Fruit fly (Drosophila melanogaster): ENCODE results near the gene Cyp1.

The Cyp1 gene

DNA sequence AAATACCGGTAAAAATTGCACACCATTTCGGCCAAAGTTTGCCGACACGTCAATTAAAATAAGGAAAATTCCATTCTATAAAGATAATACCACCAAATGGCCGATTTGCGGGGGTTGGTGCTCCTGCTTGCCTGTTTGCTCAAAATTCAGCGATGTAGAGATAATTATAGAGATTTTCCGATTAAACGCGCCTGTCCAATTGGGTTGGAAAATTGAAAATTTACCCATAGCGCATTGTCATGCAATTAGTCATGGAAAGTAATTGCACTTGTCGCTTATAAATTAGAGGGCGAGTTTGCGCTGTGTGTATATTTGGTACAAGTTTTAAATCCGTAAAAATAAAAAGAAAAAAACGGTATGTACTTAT lies 629 bp downstream of the Cyp1 start:
- TF ChIP-seq rn (GFP tag; IDR thresholded peaks at IDR 0.05) (no peak), Snoo (tag; optimal IDR thresholded peaks at IDR 0.05) (no peak), CG10348 (GFP tag; IDR thresholded peaks at IDR 0.05) (no peak)

DNA sequence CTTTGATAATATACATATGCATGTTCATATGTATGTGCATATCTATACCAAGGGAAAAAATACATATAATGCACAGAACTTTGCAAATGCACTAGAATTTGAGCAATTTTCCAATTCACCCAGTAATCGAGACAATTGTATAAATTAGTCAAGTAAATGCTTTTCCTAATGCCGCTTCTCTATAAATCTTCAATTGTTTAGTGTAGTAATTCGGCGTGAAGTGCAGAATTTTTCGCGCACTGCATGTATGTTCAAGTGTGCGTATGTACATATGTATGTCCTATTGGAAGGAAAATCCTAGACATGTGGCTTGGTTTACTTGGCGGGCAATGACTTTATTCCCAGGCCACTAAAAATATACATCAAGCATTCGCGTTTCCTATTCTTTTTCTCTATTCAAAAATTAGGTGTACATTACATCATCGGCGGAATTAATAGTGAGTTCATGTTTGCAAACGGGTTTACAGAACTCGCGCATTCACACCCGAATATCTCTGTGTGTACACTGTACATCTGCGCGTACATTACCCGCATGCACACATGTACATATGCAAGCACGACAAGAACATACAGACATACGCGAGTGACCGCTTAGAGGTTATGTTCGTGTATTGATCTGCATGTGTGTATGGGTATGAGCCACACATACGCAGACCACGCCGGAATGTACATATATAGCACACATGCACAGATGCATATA lies 1.2 kb downstream of the Cyp1 start:
- TF ChIP-seq CG14655 (GFP tag; optimal IDR thresholded peaks at IDR 0.05) (no peak), CG15710 (tag; optimal IDR thresholded peaks at IDR 0.05) (peak; percentile 68), CG8301 (tag; optimal IDR thresholded peaks at IDR 0.05) (peak; percentile 76), gl (tag; optimal IDR thresholded peaks at IDR 0.05) (no peak), CG8159 (tag; optimal IDR thresholded peaks at IDR 0.05) (peak; percentile 76), CG34367 (tag; optimal IDR thresholded peaks at IDR 0.05) (peak; percentile 71), Ets98B (GFP tag; IDR thresholded peaks at IDR 0.05) (peak; percentile 73), CG12605 (GFP tag; IDR thresholded peaks at IDR 0.05) (peak; percentile 68), Pif1A (GFP tag; optimal IDR thresholded peaks at IDR 0.05) (peak; percentile 82), CG4496 (GFP tag; IDR thresholded peaks at IDR 0.05) (peak; percentile 87), CG32121 (GFP tag; IDR thresholded peaks at IDR 0.05) (peak; percentile 48; the same call in 1 of the 2 replicates), rn (GFP tag; IDR thresholded peaks at IDR 0.05) (peak; percentile 64), CG17806 (tag; optimal IDR thresholded peaks at IDR 0.05) (peak; percentile 77), CG13204 (GFP tag; optimal IDR thresholded peaks at IDR 0.05) (no peak), CG10348 (GFP tag; IDR thresholded peaks at IDR 0.05) (no peak), D1 (tag; optimal IDR thresholded peaks at IDR 0.05) (no peak), Pif1B (GFP tag; optimal IDR thresholded peaks at IDR 0.05) (peak; percentile 86), EcR (GFP tag; optimal IDR thresholded peaks at IDR 0.05) (peak; percentile 94), fd96Ca (GFP tag; IDR thresholded peaks at IDR 0.05) (peak; percentile 83), Snoo (tag; optimal IDR thresholded peaks at IDR 0.05) (peak; percentile 39), CG9948 (tag; optimal IDR thresholded peaks at IDR 0.05) (peak; percentile 79)

DNA sequence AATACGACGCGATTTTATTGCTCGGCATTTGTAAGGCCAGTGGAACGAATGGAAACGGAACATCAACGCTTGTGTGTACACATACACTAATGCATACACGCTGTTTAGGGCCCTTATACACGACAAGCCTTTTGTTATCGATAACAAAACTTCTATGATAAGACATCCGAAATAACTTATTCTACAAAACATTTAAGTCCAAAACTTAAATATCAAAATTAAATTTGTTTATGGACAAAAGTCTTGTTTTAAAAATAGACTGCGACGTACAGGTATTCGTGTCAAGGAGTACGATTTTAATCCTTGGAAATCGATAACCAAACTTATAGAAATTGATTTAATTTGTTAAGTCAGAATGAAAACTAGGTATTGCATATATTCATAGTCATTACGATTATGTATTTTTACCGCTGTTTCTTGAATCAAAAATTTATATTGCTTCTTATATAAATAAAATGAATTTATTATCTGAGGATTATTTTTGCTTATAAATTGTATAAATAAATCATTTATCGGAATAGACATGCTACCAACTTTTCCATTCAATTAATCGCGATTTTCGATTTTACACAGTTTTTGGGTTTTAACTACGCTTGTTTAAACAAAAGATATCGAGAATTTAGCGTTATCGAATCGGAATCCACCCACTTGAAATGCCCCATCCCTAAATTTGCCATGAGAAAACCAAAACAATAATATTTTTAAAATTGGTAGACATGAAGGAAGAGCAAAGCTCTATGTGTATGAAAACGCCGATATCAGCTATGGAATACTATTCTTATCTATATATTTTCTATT lies 6.9 kb downstream of the Cyp1 start, which contains the start of the genes CG9915 and SWIP:
TSS of gene CG9915 (minus strand) at position 61 of the 798 bp plus-strand sequence.
TSS of gene SWIP (plus strand) at position 632 of the 798 bp plus-strand sequence.
- TF ChIP-seq fd96Ca (GFP tag; IDR thresholded peaks at IDR 0.05) (no peak), CG12605 (GFP tag; IDR thresholded peaks at IDR 0.05) (no peak), CG13204 (GFP tag; optimal IDR thresholded peaks at IDR 0.05) (no peak), rn (GFP tag; IDR thresholded peaks at IDR 0.05) (no peak), CG4496 (GFP tag; IDR thresholded peaks at IDR 0.05) (0 out of 3 replicates have a peak, but pooled peaks have one; percentile 18), gl (tag; optimal IDR thresholded peaks at IDR 0.05) (no peak), CG8301 (tag; optimal IDR thresholded peaks at IDR 0.05) (no peak), Pif1B (GFP tag; optimal IDR thresholded peaks at IDR 0.05) (no peak), CG15710 (tag; optimal IDR thresholded peaks at IDR 0.05) (peak; percentile 3)

DNA sequence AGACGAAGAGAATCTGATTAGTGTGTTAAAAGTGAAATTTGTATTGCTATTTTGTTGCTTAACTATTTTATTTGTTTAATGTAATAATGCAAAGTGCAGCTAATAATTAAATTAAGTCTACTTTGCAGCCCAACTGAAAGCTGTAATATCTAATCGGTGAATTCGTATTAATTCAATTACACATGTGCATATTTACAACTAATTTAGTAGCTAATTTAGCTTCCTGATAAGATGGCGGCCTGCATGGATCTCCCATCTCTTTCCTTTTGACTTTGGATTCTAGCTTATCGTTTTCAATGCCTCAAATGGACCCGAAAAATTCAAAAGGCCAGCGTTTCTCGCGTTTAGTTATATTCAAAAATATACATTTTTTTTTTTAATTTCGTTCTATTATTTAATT lies 10.4 kb downstream of the Cyp1 start:
- TF ChIP-seq Pif1B (GFP tag; optimal IDR thresholded peaks at IDR 0.05) (no peak), CG17806 (tag; optimal IDR thresholded peaks at IDR 0.05) (no peak), CG10348 (GFP tag; IDR thresholded peaks at IDR 0.05) (no peak), Ets98B (GFP tag; IDR thresholded peaks at IDR 0.05) (no peak), CG34367 (tag; optimal IDR thresholded peaks at IDR 0.05) (no peak), CG14655 (GFP tag; optimal IDR thresholded peaks at IDR 0.05) (no peak), D1 (tag; optimal IDR thresholded peaks at IDR 0.05) (no peak), CG12605 (GFP tag; IDR thresholded peaks at IDR 0.05) (no peak), CG13204 (GFP tag; optimal IDR thresholded peaks at IDR 0.05) (no peak), CG4496 (GFP tag; IDR thresholded peaks at IDR 0.05) (no peak), CG15710 (tag; optimal IDR thresholded peaks at IDR 0.05) (no peak), CG9948 (tag; optimal IDR thresholded peaks at IDR 0.05) (no peak), CG8301 (tag; optimal IDR thresholded peaks at IDR 0.05) (no peak), EcR (GFP tag; optimal IDR thresholded peaks at IDR 0.05) (no peak), CG8159 (tag; optimal IDR thresholded peaks at IDR 0.05) (no peak), gl (tag; optimal IDR thresholded peaks at IDR 0.05) (no peak), Pif1A (GFP tag; optimal IDR thresholded peaks at IDR 0.05) (no peak), Snoo (tag; optimal IDR thresholded peaks at IDR 0.05) (no peak)

DNA sequence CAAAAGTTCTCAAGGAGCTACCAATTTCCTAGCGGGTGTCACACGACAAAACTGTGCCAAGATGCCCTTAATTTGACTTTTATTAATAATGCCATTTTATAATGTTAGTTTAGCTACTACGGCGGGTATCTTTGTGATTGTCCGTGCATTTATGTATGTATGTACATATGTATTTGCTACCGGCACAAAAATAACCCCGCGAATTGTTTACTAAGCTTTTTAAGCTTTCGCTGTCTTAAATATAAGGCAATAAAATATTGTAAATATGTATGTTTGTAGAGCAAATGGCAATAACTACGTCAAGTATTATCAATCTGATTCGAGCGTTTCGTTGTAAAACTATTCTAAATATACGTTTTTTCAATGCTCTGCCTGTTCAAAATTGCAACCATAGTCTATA lies 11.2 kb downstream of the Cyp1 start:
- TF ChIP-seq CG8159 (tag; optimal IDR thresholded peaks at IDR 0.05) (no peak), CG12605 (GFP tag; IDR thresholded peaks at IDR 0.05) (no peak), CG8301 (tag; optimal IDR thresholded peaks at IDR 0.05) (no peak), CG32121 (GFP tag; IDR thresholded peaks at IDR 0.05) (no peak), Ets98B (GFP tag; IDR thresholded peaks at IDR 0.05) (no peak), CG14655 (GFP tag; optimal IDR thresholded peaks at IDR 0.05) (no peak), EcR (GFP tag; optimal IDR thresholded peaks at IDR 0.05) (no peak), CG4496 (GFP tag; IDR thresholded peaks at IDR 0.05) (no peak), CG15710 (tag; optimal IDR thresholded peaks at IDR 0.05) (no peak)
